Worm (Caenorhabditis elegans): ENCODE data around the gene enpl-1.

enpl-1 gene

ce11 chrIV:11146962-11147470, 27.9 kb downstream of the enpl-1 start, which contains the start of gene pigq-1:
Gene pigq-1, minus strand, starts transcription at chrIV:11147247.
- TF ChIP-seq T23F11.4 (GFP tag; optimal IDR thresholded peaks at IDR 0.05), result no peak
- TF ChIP-seq fkh-10 (GFP tag; optimal IDR thresholded peaks at IDR 0.05), result no peak
- no peak for TF ChIP-seq lin-11 (tag; optimal IDR thresholded peaks at IDR 0.05)
- no peak for TF ChIP-seq sdc-2 (tag; optimal IDR thresholded peaks at IDR 0.05)
- no peak for TF ChIP-seq unc-55 (GFP tag; optimal IDR thresholded peaks at IDR 0.05)
- TF ChIP-seq pha-4 (tag; optimal IDR thresholded peaks at IDR 0.05), result no peak
- TF ChIP-seq sox-4 (tag; optimal IDR thresholded peaks at IDR 0.05), result no peak
- TF ChIP-seq ceh-48 (tag; optimal IDR thresholded peaks at IDR 0.05), result no peak
- TF ChIP-seq rnt-1 (tag; optimal IDR thresholded peaks at IDR 0.05), result no peak

- TF ChIP-seq pat-9 (tag; optimal IDR thresholded peaks at IDR 0.05) (no peak), pag-3 (tag; optimal IDR thresholded peaks at IDR 0.05; ENCODE audit: borderline replicate concordance) (no peak), ceh-30 (tag; optimal IDR thresholded peaks at IDR 0.05) (no peak), eyg-1 (tag; optimal IDR thresholded peaks at IDR 0.05) (no peak), unc-86 (tag; optimal IDR thresholded peaks at IDR 0.05) (no peak), pqm-1 (tag; optimal IDR thresholded peaks at IDR 0.05) (no peak), Y22D7AL.16 (tag; optimal IDR thresholded peaks at IDR 0.05) (no peak), gmeb-2 (tag; optimal IDR thresholded peaks at IDR 0.05) (no peak), lin-11 (tag; optimal IDR thresholded peaks at IDR 0.05) (no peak), ceh-2 (tag; optimal IDR thresholded peaks at IDR 0.05) (no peak), hlh-15 (tag; optimal IDR thresholded peaks at IDR 0.05) (no peak), che-1 (tag; optimal IDR thresholded peaks at IDR 0.05) (no peak), T23F11.4 (GFP tag; optimal IDR thresholded peaks at IDR 0.05) (no peak)
These were observed 29.8 kb downstream of the enpl-1 start for ce11 chrIV:11148788-11149366.

- TF ChIP-seq Y22D7AL.16 (tag; optimal IDR thresholded peaks at IDR 0.05), result no peak
- peak; percentile 90 for TF ChIP-seq nfya-1 (tag; optimal IDR thresholded peaks at IDR 0.05)
- TF ChIP-seq unc-3 (GFP tag; conservative IDR thresholded peaks at IDR 0.05), result peak; percentile 29; the same call in 1 of the 2 replicates
- TF ChIP-seq unc-3 (tag; optimal IDR thresholded peaks at IDR 0.05), result no peak
- no peak for TF ChIP-seq ceh-6 (GFP tag; optimal IDR thresholded peaks at IDR 0.05)
- TF ChIP-seq fkh-10 (GFP tag; optimal IDR thresholded peaks at IDR 0.05), result no peak
- TF ChIP-seq ttx-3 (tag; optimal IDR thresholded peaks at IDR 0.05), result no peak
- TF ChIP-seq unc-55 (GFP tag; optimal IDR thresholded peaks at IDR 0.05), result peak; percentile 37
- no peak for TF ChIP-seq sox-4 (tag; optimal IDR thresholded peaks at IDR 0.05)
- peak; percentile 25 for TF ChIP-seq ref-2 (tag; optimal IDR thresholded peaks at IDR 0.05)
- TF ChIP-seq madf-2 (tag; optimal IDR thresholded peaks at IDR 0.05), result no peak
- peak; percentile 12 for TF ChIP-seq gmeb-2 (tag; optimal IDR thresholded peaks at IDR 0.05)
- peak; percentile 46 for TF ChIP-seq unc-42 (tag; optimal IDR thresholded peaks at IDR 0.05)
- TF ChIP-seq rnt-1 (tag; optimal IDR thresholded peaks at IDR 0.05), result peak; percentile 3
- TF ChIP-seq C38D4.7 (GFP tag; optimal IDR thresholded peaks at IDR 0.05), result no peak
- TF ChIP-seq ceh-31 (tag; optimal IDR thresholded peaks at IDR 0.05), result peak; percentile 50
- peak; percentile 66 for TF ChIP-seq pax-1 (tag; optimal IDR thresholded peaks at IDR 0.05)
- peak; percentile 44 for TF ChIP-seq tbx-2 (tag; optimal IDR thresholded peaks at IDR 0.05)
- peak; percentile 14 for TF ChIP-seq ceh-34 (tag; optimal IDR thresholded peaks at IDR 0.05)
- TF ChIP-seq npax-4 (tag; optimal IDR thresholded peaks at IDR 0.05), result no peak
- peak; percentile 54 for TF ChIP-seq dve-1 (tag; optimal IDR thresholded peaks at IDR 0.05)
- peak; percentile 11 for TF ChIP-seq F13H6.1 (tag; optimal IDR thresholded peaks at IDR 0.05)
- no peak for TF ChIP-seq ceh-14 (tag; optimal IDR thresholded peaks at IDR 0.05)
- TF ChIP-seq che-1 (tag; optimal IDR thresholded peaks at IDR 0.05), result no peak
- TF ChIP-seq unc-86 (tag; optimal IDR thresholded peaks at IDR 0.05), result no peak
- TF ChIP-seq ceh-18 (tag; optimal IDR thresholded peaks at IDR 0.05), result peak; percentile 39
- no peak for TF ChIP-seq ceh-48 (tag; optimal IDR thresholded peaks at IDR 0.05)
- TF ChIP-seq zip-5 (tag; optimal IDR thresholded peaks at IDR 0.05), result no peak
- TF ChIP-seq elt-2 (tag; optimal IDR thresholded peaks at IDR 0.05), result peak; percentile 48
- TF ChIP-seq pqm-1 (tag; optimal IDR thresholded peaks at IDR 0.05), result no peak
- no peak for TF ChIP-seq hlh-30 (tag; optimal IDR thresholded peaks at IDR 0.05; ENCODE audit: insufficient read depth)
These were observed 30.5 kb downstream of the enpl-1 start, which contains the start of the genes F01G4.6 and pfd-1 for ce11 chrIV:11149454-11150163. Gene F01G4.6, minus strand, starts transcription at chrIV:11149504. Gene pfd-1, plus strand, starts transcription at chrIV:11150113.

Data from whole organism, late embryonic.